Worm (Caenorhabditis elegans) whole organism, mixed stage, embryonic: ENCODE data around the gene hlh-30.

ENCODE experiments used
- bed-3 ChIP-seq: fragments of 200-800 bp; sonication (Bioruptor generic); optimal IDR thresholded peaks from 3 replicates; lab custom pipeline; 2018; ENCODE audit warnings: mild to moderate bottlenecking, missing genetic modification characterization, moderate library complexity, missing compliant biosample characterization
- ces-1 ChIP-seq: fragments of 150-350 bp; optimal IDR thresholded peaks from 2 replicates; lab custom pipeline; 2014; ENCODE audit warnings: missing biosample characterization, missing genetic modification reagents, missing genetic modification characterization
- elt-1 ChIP-seq: sonication (generic microtip); optimal IDR thresholded peaks from 2 replicates; lab custom pipeline; 2017; ENCODE audit warnings: missing genetic modification characterization, mild to moderate bottlenecking, missing compliant biosample characterization, antibody characterized with exemption, moderate library complexity, borderline replicate concordance; ENCODE audit not compliant: insufficient read depth
- lin-13 ChIP-seq: fragments of 150-350 bp; optimal IDR thresholded peaks from 2 replicates; lab custom pipeline; 2014; ENCODE audit warnings: missing biosample characterization, missing genetic modification characterization
- lin-32 ChIP-seq: fragments of 200-800 bp; sonication (Bioruptor generic); optimal IDR thresholded peaks from 2 replicates; lab custom pipeline; 2018; ENCODE audit warnings: mild to moderate bottlenecking, missing genetic modification characterization, missing compliant biosample characterization
- lsy-2 ChIP-seq: fragments of 150-350 bp; optimal IDR thresholded peaks from 2 replicates; lab custom pipeline; 2014; ENCODE audit warnings: missing biosample characterization, missing genetic modification characterization
- mab-5 ChIP-seq: fragments of 150-350 bp; optimal IDR thresholded peaks from 2 replicates; lab custom pipeline; 2014; ENCODE audit warnings: missing biosample characterization, missing genetic modification characterization
- mep-1 ChIP-seq: fragments of 150-350 bp; optimal IDR thresholded peaks from 2 replicates; lab custom pipeline; 2017; ENCODE audit warnings: missing biosample characterization, missing genetic modification reagents, missing genetic modification characterization, inconsistent platforms
- nhr-12 ChIP-seq: fragments of 150-350 bp; optimal IDR thresholded peaks from 2 replicates; lab custom pipeline; 2014; ENCODE audit warnings: missing biosample characterization, missing genetic modification characterization
- nhr-237 ChIP-seq: fragments of 150-350 bp; optimal IDR thresholded peaks from 2 replicates; lab custom pipeline; 2014; ENCODE audit warnings: missing biosample characterization, missing genetic modification characterization
- pha-4 ChIP-seq: fragments of 150-350 bp; optimal IDR thresholded peaks from 2 replicates; lab custom pipeline; 2018; ENCODE audit warnings: missing biosample characterization, missing genetic modification reagents, missing genetic modification characterization
- snpc-4 ChIP-seq: fragments of 150-350 bp; optimal IDR thresholded peaks from 2 replicates; lab custom pipeline; 2014; ENCODE audit warnings: missing biosample characterization, missing genetic modification characterization
- unc-39 ChIP-seq: fragments of 150-350 bp; optimal IDR thresholded peaks from 2 replicates; lab custom pipeline; 2014; ENCODE audit warnings: missing biosample characterization, missing genetic modification characterization

ce11 chrIV:4082599-4082998 is 47.8 kb upstream of the hlh-30 start:
- TF ChIP-seq mab-5 (tag; lab: Kevin White, UChicago) (no peak), lin-32 (GFP tag; lab: Kevin White, UChicago) (no peak), elt-1 (tag; lab: Kevin White, UChicago) (no peak), unc-39 (no peak), bed-3 (GFP tag; lab: Kevin White, UChicago) (no peak), nhr-12 (tag; lab: Kevin White, UChicago) (no peak), pha-4 (no peak), lin-13 (tag; lab: Kevin White, UChicago) (no peak), nhr-237 (tag; lab: Kevin White, UChicago) (no peak), ces-1 (no peak), mep-1 (tag; lab: Kevin White, UChicago) (no peak), snpc-4 (tag; lab: Kevin White, UChicago) (no peak), lsy-2 (tag; lab: Kevin White, UChicago) (no peak)
